Worm (Caenorhabditis elegans) whole organism, mixed stage, embryonic: ENCODE data around the gene C05E7.3.
A peak's percentile ranks its signal among the peaks of the same experiment; 100 is the strongest.

Experiments
- M03D4.4 ChIP-seq: sonication (generic microtip); optimal IDR thresholded peaks from 2 replicates; lab custom pipeline; 2017; ENCODE audit warnings: mild to moderate bottlenecking, missing genetic modification characterization, missing compliant biosample characterization
- bed-3 ChIP-seq: fragments of 200-800 bp; sonication (Bioruptor generic); optimal IDR thresholded peaks from 3 replicates; lab custom pipeline; 2018; ENCODE audit warnings: mild to moderate bottlenecking, missing genetic modification characterization, moderate library complexity, missing compliant biosample characterization
- blmp-1 ChIP-seq: fragments of 150-350 bp; optimal IDR thresholded peaks from 2 replicates; lab custom pipeline; 2014; ENCODE audit warnings: missing biosample characterization, missing genetic modification characterization
- ceh-39 ChIP-seq: fragments of 150-350 bp; optimal IDR thresholded peaks from 2 replicates; lab custom pipeline; 2014; ENCODE audit warnings: missing biosample characterization, missing genetic modification characterization
- ceh-83 ChIP-seq: fragments of 200-800 bp; sonication (Bioruptor generic); optimal IDR thresholded peaks from 2 replicates; lab custom pipeline; 2018; ENCODE audit warnings: mild to moderate bottlenecking, missing genetic modification characterization, missing compliant biosample characterization
- ces-1 ChIP-seq: fragments of 150-350 bp; optimal IDR thresholded peaks from 2 replicates; lab custom pipeline; 2014; ENCODE audit warnings: missing biosample characterization, missing genetic modification reagents, missing genetic modification characterization
- cnd-1 ChIP-seq: fragments of 200-800 bp; sonication (Bioruptor generic); optimal IDR thresholded peaks from 2 replicates; lab custom pipeline; 2018; ENCODE audit warnings: mild to moderate bottlenecking, missing genetic modification characterization, missing compliant biosample characterization
- elt-1 ChIP-seq: sonication (generic microtip); optimal IDR thresholded peaks from 2 replicates; lab custom pipeline; 2017; ENCODE audit warnings: missing genetic modification characterization, mild to moderate bottlenecking, missing compliant biosample characterization, antibody characterized with exemption, moderate library complexity, borderline replicate concordance; ENCODE audit not compliant: insufficient read depth
- elt-3 ChIP-seq: fragments of 150-350 bp; optimal IDR thresholded peaks from 2 replicates; lab custom pipeline; 2014; ENCODE audit warnings: missing biosample characterization, missing genetic modification characterization
- ham-2 ChIP-seq: fragments of 200-800 bp; sonication (Bioruptor generic); optimal IDR thresholded peaks from 2 replicates; lab custom pipeline; 2018; ENCODE audit warnings: mild to moderate bottlenecking, missing genetic modification characterization, missing compliant biosample characterization
- hlh-1 ChIP-seq: fragments of 150-350 bp; optimal IDR thresholded peaks from 2 replicates; lab custom pipeline; 2014; ENCODE audit warnings: missing biosample characterization, missing genetic modification reagents, missing genetic modification characterization
- lsy-2 ChIP-seq: fragments of 150-350 bp; optimal IDR thresholded peaks from 2 replicates; lab custom pipeline; 2014; ENCODE audit warnings: missing biosample characterization, missing genetic modification characterization
- mab-5 ChIP-seq: fragments of 150-350 bp; optimal IDR thresholded peaks from 2 replicates; lab custom pipeline; 2014; ENCODE audit warnings: missing biosample characterization, missing genetic modification characterization
- mep-1 ChIP-seq: fragments of 150-350 bp; optimal IDR thresholded peaks from 2 replicates; lab custom pipeline; 2017; ENCODE audit warnings: missing biosample characterization, missing genetic modification reagents, missing genetic modification characterization, inconsistent platforms
- mls-2 ChIP-seq: sonication (generic microtip); optimal IDR thresholded peaks from 2 replicates; lab custom pipeline; 2016; ENCODE audit warnings: mild to moderate bottlenecking, missing genetic modification characterization, moderate library complexity, missing compliant biosample characterization
- nhr-12 ChIP-seq: fragments of 150-350 bp; optimal IDR thresholded peaks from 2 replicates; lab custom pipeline; 2014; ENCODE audit warnings: missing biosample characterization, missing genetic modification characterization
- nhr-2 ChIP-seq: fragments of 150-350 bp; optimal IDR thresholded peaks from 2 replicates; lab custom pipeline; 2014; ENCODE audit warnings: missing biosample characterization, missing genetic modification characterization
- nhr-28 ChIP-seq: fragments of 150-350 bp; optimal IDR thresholded peaks from 2 replicates; lab custom pipeline; 2014; ENCODE audit warnings: missing biosample characterization, missing genetic modification characterization
- sem-2 ChIP-seq: fragments of 200-800 bp; sonication (Bioruptor generic); optimal IDR thresholded peaks from 2 replicates; lab custom pipeline; 2018; ENCODE audit warnings: mild to moderate bottlenecking, missing genetic modification characterization, missing compliant biosample characterization
- snpc-4 ChIP-seq: fragments of 150-350 bp; optimal IDR thresholded peaks from 2 replicates; lab custom pipeline; 2014; ENCODE audit warnings: missing biosample characterization, missing genetic modification characterization
- sptf-1 ChIP-seq: sonication (generic microtip); optimal IDR thresholded peaks from 2 replicates; lab custom pipeline; 2017; ENCODE audit warnings: mild to moderate bottlenecking, missing genetic modification characterization, moderate library complexity, missing compliant biosample characterization
- tbx-8 ChIP-seq: fragments of 200-800 bp; sonication (Bioruptor generic); optimal IDR thresholded peaks from 2 replicates; lab custom pipeline; 2018; ENCODE audit warnings: mild to moderate bottlenecking, missing genetic modification characterization, moderate library complexity, missing compliant biosample characterization
- unc-120 ChIP-seq: sonication (generic microtip); optimal IDR thresholded peaks from 2 replicates; lab custom pipeline; 2017; ENCODE audit warnings: missing genetic modification characterization, missing compliant biosample characterization; ENCODE audit not compliant: poor library complexity, severe bottlenecking
- unc-39 ChIP-seq: fragments of 150-350 bp; optimal IDR thresholded peaks from 2 replicates; lab custom pipeline; 2014; ENCODE audit warnings: missing biosample characterization, missing genetic modification characterization
- zip-8 ChIP-seq: fragments of 150-350 bp; optimal IDR thresholded peaks from 2 replicates; lab custom pipeline; 2014; ENCODE audit warnings: missing biosample characterization, missing genetic modification characterization
- ztf-11 ChIP-seq: fragments of 150-350 bp; optimal IDR thresholded peaks from 2 replicates; lab custom pipeline; 2014; ENCODE audit warnings: missing biosample characterization, missing genetic modification characterization

The C05E7.3 gene

ce11 chrX:12911235-12911634, 35.2 kb downstream of the C05E7.3 start:
- TF ChIP-seq nhr-28 (tag; lab: Kevin White, UChicago) (no peak), ham-2 (GFP tag; lab: Kevin White, UChicago) (no peak), M03D4.4 (no peak), ceh-83 (no peak), sptf-1 (tag; lab: Kevin White, UChicago) (no peak), tbx-8 (no peak), hlh-1 (tag; lab: Kevin White, UChicago) (no peak), ces-1 (no peak), ztf-11 (tag; lab: Kevin White, UChicago) (no peak)

DNA sequence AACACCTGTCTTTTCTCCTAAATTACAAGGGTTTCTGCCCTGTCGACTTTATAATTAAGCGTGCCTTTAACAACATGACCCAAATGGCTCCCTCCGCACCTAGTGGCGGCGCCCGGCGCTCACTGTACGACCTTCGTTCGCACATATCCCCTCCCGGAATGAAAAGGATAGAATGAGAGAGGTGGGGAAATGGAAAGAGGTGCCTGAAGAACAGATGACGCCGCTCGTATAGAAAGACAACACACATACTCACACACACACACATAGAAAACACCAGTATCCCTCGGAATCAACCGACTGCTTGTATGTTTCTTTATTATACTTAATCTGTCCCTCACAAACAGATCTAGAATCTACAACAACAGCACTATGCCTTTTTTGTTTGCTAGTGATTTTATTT, 36.5 kb downstream of the C05E7.3 start:
- TF ChIP-seq cnd-1 (tag; lab: Kevin White, UChicago) (no peak), hlh-1 (tag; lab: Kevin White, UChicago) (peak; percentile 85), sptf-1 (tag; lab: Kevin White, UChicago) (no peak), snpc-4 (tag; lab: Kevin White, UChicago) (no peak), mls-2 (tag; lab: Kevin White, UChicago) (no peak), tbx-8 (no peak), unc-120 (tag; lab: Kevin White, UChicago) (peak; percentile 31), nhr-2 (tag; lab: Kevin White, UChicago) (no peak), elt-1 (tag; lab: Kevin White, UChicago) (no peak)

DNA sequence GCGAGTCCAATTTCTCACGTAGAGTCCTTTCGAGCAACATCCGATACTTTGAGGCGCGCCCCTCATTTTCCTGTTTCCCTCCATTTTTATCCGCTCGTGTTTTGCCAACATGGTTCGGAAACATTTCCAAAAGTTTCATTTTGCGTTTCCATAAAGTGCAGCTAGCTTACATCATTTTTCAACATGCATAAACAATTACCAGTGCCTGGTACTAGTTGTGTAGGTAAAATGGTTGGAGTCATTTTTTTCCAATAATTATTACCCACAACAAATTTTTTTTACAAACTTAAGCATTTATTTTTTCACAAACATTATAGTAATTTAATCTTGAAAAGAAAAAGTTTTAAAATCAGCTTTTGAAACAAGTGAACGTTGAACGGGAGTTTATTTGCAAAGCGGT, 37.7 kb downstream of the C05E7.3 start:
- TF ChIP-seq sptf-1 (tag; lab: Kevin White, UChicago) (no peak), ham-2 (GFP tag; lab: Kevin White, UChicago) (no peak), sem-2 (GFP tag; lab: Kevin White, UChicago) (no peak), snpc-4 (tag; lab: Kevin White, UChicago) (no peak), M03D4.4 (no peak), ceh-39 (tag; lab: Kevin White, UChicago) (no peak), nhr-12 (no peak), cnd-1 (tag; lab: Kevin White, UChicago) (no peak), ces-1 (no peak), zip-8 (tag; lab: Kevin White, UChicago) (no peak), mep-1 (no peak), mls-2 (tag; lab: Kevin White, UChicago) (no peak), mab-5 (tag; lab: Kevin White, UChicago) (no peak), unc-120 (tag; lab: Kevin White, UChicago) (no peak)

DNA sequence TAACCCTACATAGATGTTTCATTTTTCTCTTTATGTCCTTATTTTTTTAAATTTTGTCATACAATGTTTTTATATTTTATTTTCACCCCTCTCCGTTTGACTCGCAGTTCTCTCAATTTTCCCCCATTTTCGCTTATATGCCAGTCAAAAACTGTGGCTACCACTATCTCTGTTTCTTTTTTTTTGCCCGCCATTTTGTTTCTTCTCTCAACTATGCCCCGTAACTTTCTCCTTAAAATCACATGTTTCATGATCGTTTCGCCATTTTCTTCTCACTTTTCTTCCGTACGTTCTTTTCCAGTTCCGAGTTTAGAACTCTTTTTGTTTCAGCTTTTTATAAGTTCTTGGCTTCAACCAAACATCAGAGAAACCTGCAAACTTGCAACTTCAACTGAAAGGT, 38.9 kb downstream of the C05E7.3 start, which contains the start of gene pqn-18:
Gene pqn-18 (plus strand): TSS at position 331 of the 400 bp plus-strand sequence.
- no peak for TF ChIP-seq lsy-2
- no peak for TF ChIP-seq elt-3 (tag; lab: Kevin White, UChicago)
- TF ChIP-seq unc-120 (tag; lab: Kevin White, UChicago), result no peak
- no peak for TF ChIP-seq bed-3 (GFP tag; lab: Kevin White, UChicago)
- no peak for TF ChIP-seq elt-1 (tag; lab: Kevin White, UChicago)
- TF ChIP-seq tbx-8, result no peak
- no peak for TF ChIP-seq ceh-83
- no peak for TF ChIP-seq unc-39 (tag; lab: Kevin White, UChicago)

- TF ChIP-seq mep-1, result peak; percentile 39
- TF ChIP-seq ham-2 (GFP tag; lab: Kevin White, UChicago), result no peak
- peak; percentile 2 for TF ChIP-seq ces-1
Measured at ce11 chrX:12903810-12904209, 42.6 kb downstream of the C05E7.3 start.

- TF ChIP-seq ces-1 (peak; percentile 88), M03D4.4 (no peak), blmp-1 (tag; lab: Kevin White, UChicago) (no peak), sptf-1 (tag; lab: Kevin White, UChicago) (peak; percentile 26), mls-2 (tag; lab: Kevin White, UChicago) (no peak)
Measured at ce11 chrX:12902057-12902652, 44.3 kb downstream of the C05E7.3 start.
